Worm (Caenorhabditis elegans) whole organism, mixed stage, embryonic: ENCODE measurements around the gene gmap-3.

Experiments
- M03D4.4 ChIP-seq: sonication (generic microtip); optimal IDR thresholded peaks from 2 replicates; lab custom pipeline; 2017; ENCODE audit warnings: mild to moderate bottlenecking, missing genetic modification characterization, missing compliant biosample characterization
- blmp-1 ChIP-seq: fragments of 150-350 bp; optimal IDR thresholded peaks from 2 replicates; lab custom pipeline; 2014; ENCODE audit warnings: missing biosample characterization, missing genetic modification characterization
- ceh-39 ChIP-seq: fragments of 150-350 bp; optimal IDR thresholded peaks from 2 replicates; lab custom pipeline; 2014; ENCODE audit warnings: missing biosample characterization, missing genetic modification characterization
- ceh-43 ChIP-seq: fragments of 200-800 bp; sonication (Bioruptor generic); optimal IDR thresholded peaks from 2 replicates; lab custom pipeline; 2018; ENCODE audit warnings: mild to moderate bottlenecking, missing genetic modification characterization, moderate library complexity, missing compliant biosample characterization
- ceh-83 ChIP-seq: fragments of 200-800 bp; sonication (Bioruptor generic); optimal IDR thresholded peaks from 2 replicates; lab custom pipeline; 2018; ENCODE audit warnings: mild to moderate bottlenecking, missing genetic modification characterization, missing compliant biosample characterization
- ces-1 ChIP-seq: fragments of 150-350 bp; optimal IDR thresholded peaks from 2 replicates; lab custom pipeline; 2014; ENCODE audit warnings: missing biosample characterization, missing genetic modification reagents, missing genetic modification characterization
- cnd-1 ChIP-seq: fragments of 200-800 bp; sonication (Bioruptor generic); optimal IDR thresholded peaks from 2 replicates; lab custom pipeline; 2018; ENCODE audit warnings: mild to moderate bottlenecking, missing genetic modification characterization, missing compliant biosample characterization
- drap-1 ChIP-seq: fragments of 200-800 bp; sonication (Bioruptor generic); optimal IDR thresholded peaks from 3 replicates; lab custom pipeline; 2018; ENCODE audit warnings: mild to moderate bottlenecking, missing genetic modification characterization, missing compliant biosample characterization
- elt-1 ChIP-seq: sonication (generic microtip); optimal IDR thresholded peaks from 2 replicates; lab custom pipeline; 2017; ENCODE audit warnings: missing genetic modification characterization, mild to moderate bottlenecking, missing compliant biosample characterization, antibody characterized with exemption, moderate library complexity, borderline replicate concordance; ENCODE audit not compliant: insufficient read depth
- elt-3 ChIP-seq: fragments of 150-350 bp; optimal IDR thresholded peaks from 2 replicates; lab custom pipeline; 2014; ENCODE audit warnings: missing biosample characterization, missing genetic modification characterization
- flh-1 ChIP-seq: fragments of 200-800 bp; sonication (Bioruptor generic); optimal IDR thresholded peaks from 2 replicates; lab custom pipeline; 2018; ENCODE audit warnings: mild to moderate bottlenecking, missing genetic modification characterization, moderate library complexity, missing compliant biosample characterization
- ham-2 ChIP-seq: fragments of 200-800 bp; sonication (Bioruptor generic); optimal IDR thresholded peaks from 2 replicates; lab custom pipeline; 2018; ENCODE audit warnings: mild to moderate bottlenecking, missing genetic modification characterization, missing compliant biosample characterization
- hlh-1 ChIP-seq: fragments of 150-350 bp; optimal IDR thresholded peaks from 2 replicates; lab custom pipeline; 2014; ENCODE audit warnings: missing biosample characterization, missing genetic modification reagents, missing genetic modification characterization
- lin-13 ChIP-seq: fragments of 150-350 bp; optimal IDR thresholded peaks from 2 replicates; lab custom pipeline; 2014; ENCODE audit warnings: missing biosample characterization, missing genetic modification characterization
- lin-32 ChIP-seq: fragments of 200-800 bp; sonication (Bioruptor generic); optimal IDR thresholded peaks from 2 replicates; lab custom pipeline; 2018; ENCODE audit warnings: mild to moderate bottlenecking, missing genetic modification characterization, missing compliant biosample characterization
- lsy-2 ChIP-seq: fragments of 150-350 bp; optimal IDR thresholded peaks from 2 replicates; lab custom pipeline; 2014; ENCODE audit warnings: missing biosample characterization, missing genetic modification characterization
- mab-5 ChIP-seq: fragments of 150-350 bp; optimal IDR thresholded peaks from 2 replicates; lab custom pipeline; 2014; ENCODE audit warnings: missing biosample characterization, missing genetic modification characterization
- mep-1 ChIP-seq: fragments of 150-350 bp; optimal IDR thresholded peaks from 2 replicates; lab custom pipeline; 2017; ENCODE audit warnings: missing biosample characterization, missing genetic modification reagents, missing genetic modification characterization, inconsistent platforms
- mls-2 ChIP-seq: sonication (generic microtip); optimal IDR thresholded peaks from 2 replicates; lab custom pipeline; 2016; ENCODE audit warnings: mild to moderate bottlenecking, missing genetic modification characterization, moderate library complexity, missing compliant biosample characterization
- nhr-12 ChIP-seq: fragments of 150-350 bp; optimal IDR thresholded peaks from 2 replicates; lab custom pipeline; 2014; ENCODE audit warnings: missing biosample characterization, missing genetic modification characterization
- nhr-2 ChIP-seq: fragments of 150-350 bp; optimal IDR thresholded peaks from 2 replicates; lab custom pipeline; 2014; ENCODE audit warnings: missing biosample characterization, missing genetic modification characterization
- nhr-237 ChIP-seq: fragments of 150-350 bp; optimal IDR thresholded peaks from 2 replicates; lab custom pipeline; 2014; ENCODE audit warnings: missing biosample characterization, missing genetic modification characterization
- pha-4 ChIP-seq: fragments of 150-350 bp; optimal IDR thresholded peaks from 2 replicates; lab custom pipeline; 2018; ENCODE audit warnings: missing biosample characterization, missing genetic modification reagents, missing genetic modification characterization
- sem-2 ChIP-seq: fragments of 200-800 bp; sonication (Bioruptor generic); optimal IDR thresholded peaks from 2 replicates; lab custom pipeline; 2018; ENCODE audit warnings: mild to moderate bottlenecking, missing genetic modification characterization, missing compliant biosample characterization
- snpc-4 ChIP-seq: fragments of 150-350 bp; optimal IDR thresholded peaks from 2 replicates; lab custom pipeline; 2014; ENCODE audit warnings: missing biosample characterization, missing genetic modification characterization
- tbx-8 ChIP-seq: fragments of 200-800 bp; sonication (Bioruptor generic); optimal IDR thresholded peaks from 2 replicates; lab custom pipeline; 2018; ENCODE audit warnings: mild to moderate bottlenecking, missing genetic modification characterization, moderate library complexity, missing compliant biosample characterization
- unc-120 ChIP-seq: sonication (generic microtip); optimal IDR thresholded peaks from 2 replicates; lab custom pipeline; 2017; ENCODE audit warnings: missing genetic modification characterization, missing compliant biosample characterization; ENCODE audit not compliant: poor library complexity, severe bottlenecking
- unc-39 ChIP-seq: fragments of 150-350 bp; optimal IDR thresholded peaks from 2 replicates; lab custom pipeline; 2014; ENCODE audit warnings: missing biosample characterization, missing genetic modification characterization
- unc-62 ChIP-seq: fragments of 150-350 bp; optimal IDR thresholded peaks from 2 replicates; lab custom pipeline; 2014; ENCODE audit warnings: missing biosample characterization, missing genetic modification reagents, missing genetic modification characterization
- zip-8 ChIP-seq: fragments of 150-350 bp; optimal IDR thresholded peaks from 2 replicates; lab custom pipeline; 2014; ENCODE audit warnings: missing biosample characterization, missing genetic modification characterization
- ztf-11 ChIP-seq: fragments of 150-350 bp; optimal IDR thresholded peaks from 2 replicates; lab custom pipeline; 2014; ENCODE audit warnings: missing biosample characterization, missing genetic modification characterization

The gmap-3 gene

ce11 chrX:12918454-12918853, 22.3 kb downstream of the gmap-3 start:
- TF ChIP-seq lin-32 (GFP tag; lab: Kevin White, UChicago): no peak
- TF ChIP-seq unc-62 (GFP tag; lab: Kevin White, UChicago): no peak
- TF ChIP-seq blmp-1 (tag; lab: Kevin White, UChicago): no peak
- TF ChIP-seq ceh-43 (GFP tag; lab: Kevin White, UChicago): no peak
- TF ChIP-seq ham-2 (GFP tag; lab: Kevin White, UChicago): no peak
- no peak for TF ChIP-seq elt-1
- no peak for TF ChIP-seq flh-1
- TF ChIP-seq elt-3: no peak
- no peak for TF ChIP-seq snpc-4 (tag; lab: Kevin White, UChicago)
- TF ChIP-seq mls-2 (tag; lab: Kevin White, UChicago): no peak

- TF ChIP-seq nhr-237 (tag; lab: Kevin White, UChicago): no peak
- TF ChIP-seq ces-1 (GFP tag; lab: Kevin White, UChicago): peak; percentile 74
- TF ChIP-seq lsy-2 (tag; lab: Kevin White, UChicago): no peak
- no peak for TF ChIP-seq sem-2 (GFP tag; lab: Kevin White, UChicago)
- TF ChIP-seq nhr-12 (tag; lab: Kevin White, UChicago): no peak
- TF ChIP-seq mab-5 (tag; lab: Kevin White, UChicago): no peak
- no peak for TF ChIP-seq tbx-8 (GFP tag; lab: Kevin White, UChicago)
Observed at ce11 chrX:12916418-12916817, 24.3 kb downstream of the gmap-3 start.

- no peak for TF ChIP-seq tbx-8 (GFP tag; lab: Kevin White, UChicago)
- no peak for TF ChIP-seq unc-62 (GFP tag; lab: Kevin White, UChicago)
- no peak for TF ChIP-seq ceh-83 (GFP tag; lab: Kevin White, UChicago)
- TF ChIP-seq cnd-1 (tag; lab: Kevin White, UChicago): no peak
Observed at ce11 chrX:12915693-12916092, 25.1 kb downstream of the gmap-3 start.

ce11 chrX:12915058-12915457, 25.7 kb downstream of the gmap-3 start:
- no peak for TF ChIP-seq lin-13 (tag; lab: Kevin White, UChicago)
- no peak for TF ChIP-seq elt-3
- TF ChIP-seq tbx-8 (GFP tag; lab: Kevin White, UChicago): no peak
- TF ChIP-seq unc-120: no peak
- TF ChIP-seq ceh-39 (tag; lab: Kevin White, UChicago): no peak
- TF ChIP-seq zip-8 (tag; lab: Kevin White, UChicago): no peak
- TF ChIP-seq elt-1: no peak
- no peak for TF ChIP-seq hlh-1 (tag; lab: Kevin White, UChicago)
- no peak for TF ChIP-seq ztf-11 (tag; lab: Kevin White, UChicago)
- TF ChIP-seq mep-1 (tag; lab: Kevin White, UChicago): no peak
- TF ChIP-seq pha-4 (tag; lab: Kevin White, UChicago): no peak
- TF ChIP-seq M03D4.4 (tag; lab: Kevin White, UChicago): no peak
- TF ChIP-seq blmp-1 (tag; lab: Kevin White, UChicago): no peak
- no peak for TF ChIP-seq nhr-2 (tag; lab: Kevin White, UChicago)
- no peak for TF ChIP-seq ceh-43 (GFP tag; lab: Kevin White, UChicago)
- TF ChIP-seq drap-1: no peak
- TF ChIP-seq mls-2 (tag; lab: Kevin White, UChicago): no peak
- TF ChIP-seq nhr-237 (tag; lab: Kevin White, UChicago): no peak
- TF ChIP-seq unc-39 (tag; lab: Kevin White, UChicago): no peak

- no peak for TF ChIP-seq cnd-1 (tag; lab: Kevin White, UChicago)
- TF ChIP-seq elt-3: no peak
Observed at ce11 chrX:12914209-12914608, 26.5 kb downstream of the gmap-3 start.
